Fruit fly (Drosophila melanogaster) whole organism, prepupa: ENCODE results near the gene Vps33B.

Source experiments
- CG10669 ChIP-seq: fragments of 200-800 bp; sonication (Bioruptor generic); optimal IDR thresholded peaks from 3 replicates; lab custom pipeline; 2018; ENCODE audit warnings: missing biosample characterization, mild to moderate bottlenecking, missing genetic modification characterization, moderate library complexity
- CG11294 ChIP-seq: fragments of 200-800 bp; sonication (Bioruptor generic); IDR thresholded peaks from 2 replicates; pipeline ENCODE4 v1.3.6; 2022; ENCODE audit warnings: missing biosample characterization, missing genetic modification characterization
- CG11762 ChIP-seq: fragments of 200-800 bp; sonication (Bioruptor generic); optimal IDR thresholded peaks from 3 replicates; lab custom pipeline; 2016; ENCODE audit warnings: missing biosample characterization, missing genetic modification characterization; ENCODE audit not compliant: insufficient read depth
- CG11902 ChIP-seq: fragments of 200-800 bp; sonication (Bioruptor generic); optimal IDR thresholded peaks from 3 replicates; lab custom pipeline; 2016; ENCODE audit warnings: missing biosample characterization, missing genetic modification characterization
- CG15336 ChIP-seq: fragments of 200-800 bp; sonication (Bioruptor generic); IDR thresholded peaks from 2 replicates; pipeline ENCODE4 v1.3.6; 2022; ENCODE audit warnings: missing biosample characterization, missing genetic modification characterization
- CG16779 ChIP-seq: fragments of 200-800 bp; sonication (Bioruptor generic); optimal IDR thresholded peaks from 3 replicates; lab custom pipeline; 2017; ENCODE audit warnings: missing biosample characterization, mild to moderate bottlenecking, missing genetic modification characterization
- CG3032 ChIP-seq: fragments of 200-800 bp; optimal IDR thresholded peaks from 2 replicates; lab custom pipeline; 2019; ENCODE audit warnings: missing biosample characterization, mild to moderate bottlenecking, missing genetic modification characterization, moderate library complexity
- CG31627 ChIP-seq: fragments of 200-800 bp; sonication (Bioruptor generic); optimal IDR thresholded peaks from 3 replicates; lab custom pipeline; 2016; ENCODE audit warnings: missing biosample characterization, missing genetic modification characterization
- CG32006 ChIP-seq: fragments of 200-800 bp; sonication (Bioruptor generic); optimal IDR thresholded peaks from 3 replicates; lab custom pipeline; 2017; ENCODE audit warnings: missing biosample characterization, mild to moderate bottlenecking, missing genetic modification characterization
- CG34406 ChIP-seq: fragments of 200-800 bp; sonication (Bioruptor generic); optimal IDR thresholded peaks from 3 replicates; lab custom pipeline; 2016; ENCODE audit warnings: missing biosample characterization, missing genetic modification characterization
- CG3919 ChIP-seq: fragments of 200-800 bp; sonication (Bioruptor generic); optimal IDR thresholded peaks from 3 replicates; lab custom pipeline; 2016; ENCODE audit warnings: missing biosample characterization, missing genetic modification characterization
- CG4318 ChIP-seq: fragments of 200-800 bp; sonication (Bioruptor generic); optimal IDR thresholded peaks from 3 replicates; lab custom pipeline; 2017; ENCODE audit warnings: missing biosample characterization, mild to moderate bottlenecking, missing genetic modification characterization
- CG6163 ChIP-seq: fragments of 200-800 bp; sonication (Bioruptor generic); IDR thresholded peaks from 3 replicates; pipeline ENCODE4 v1.3.6; 2022; ENCODE audit warnings: missing biosample characterization, missing genetic modification characterization
- CG6276 ChIP-seq: fragments of 200-800 bp; sonication (Bioruptor generic); optimal IDR thresholded peaks from 2 replicates; lab custom pipeline; 2017; ENCODE audit warnings: missing biosample characterization, mild to moderate bottlenecking, missing genetic modification characterization
- CG6792 ChIP-seq: fragments of 200-800 bp; sonication (Bioruptor generic); optimal IDR thresholded peaks from 3 replicates; lab custom pipeline; 2016; ENCODE audit warnings: missing biosample characterization, missing genetic modification characterization
- CG6808 ChIP-seq: fragments of 200-800 bp; sonication (Bioruptor generic); optimal IDR thresholded peaks from 3 replicates; lab custom pipeline; 2017; ENCODE audit warnings: missing biosample characterization, missing genetic modification characterization, mild to moderate bottlenecking, moderate library complexity, missing genetic modification reagents
- CG6854 ChIP-seq: fragments of 200-800 bp; sonication (Bioruptor generic); optimal IDR thresholded peaks from 2 replicates; lab custom pipeline; 2017; ENCODE audit warnings: missing biosample characterization, mild to moderate bottlenecking, missing genetic modification characterization
- CG7368 ChIP-seq: fragments of 200-800 bp; sonication (Bioruptor generic); optimal IDR thresholded peaks from 3 replicates; lab custom pipeline; 2016; ENCODE audit warnings: missing biosample characterization, missing genetic modification characterization
- CG8319 ChIP-seq: fragments of 200-800 bp; sonication (Bioruptor generic); optimal IDR thresholded peaks from 3 replicates; lab custom pipeline; 2016; ENCODE audit warnings: missing biosample characterization, missing genetic modification characterization
- CG8632 ChIP-seq: fragments of 200-800 bp; sonication (Bioruptor generic); optimal IDR thresholded peaks from 3 replicates; lab custom pipeline; 2016; ENCODE audit warnings: missing biosample characterization, missing genetic modification characterization
- Eip75B ChIP-seq: fragments of 200-800 bp; sonication (Bioruptor generic); optimal IDR thresholded peaks from 3 replicates; lab custom pipeline; 2016; ENCODE audit warnings: missing biosample characterization, missing genetic modification characterization
- Eip78C ChIP-seq: fragments of 200-800 bp; sonication (Bioruptor generic); peaks from one replicate; lab custom pipeline; 2016; ENCODE audit warnings: missing biosample characterization, missing genetic modification characterization
- Eip93F ChIP-seq: fragments of 200-800 bp; sonication (Bioruptor generic); optimal IDR thresholded peaks from 2 replicates; lab custom pipeline; 2016; ENCODE audit warnings: missing biosample characterization, mild to moderate bottlenecking, missing genetic modification characterization
- Ets21C ChIP-seq: fragments of 200-800 bp; sonication (Bioruptor generic); optimal IDR thresholded peaks from 3 replicates; lab custom pipeline; 2016; ENCODE audit warnings: missing biosample characterization, missing genetic modification characterization
- Ets96B ChIP-seq: fragments of 200-800 bp; optimal IDR thresholded peaks from 2 replicates; lab custom pipeline; 2019; ENCODE audit warnings: missing biosample characterization, mild to moderate bottlenecking, missing genetic modification characterization, moderate library complexity
- Gug ChIP-seq: fragments of 200-800 bp; sonication (Bioruptor generic); IDR thresholded peaks from 2 replicates; pipeline ENCODE4 v1.3.6; 2022; ENCODE audit warnings: missing biosample characterization, missing genetic modification characterization
- Hr38 ChIP-seq: sonication (Bioruptor generic); optimal IDR thresholded peaks from 2 replicates; lab custom pipeline; 2016; ENCODE audit warnings: missing biosample characterization, missing genetic modification characterization
- Hr39 ChIP-seq: fragments of 200-800 bp; sonication (Bioruptor generic); optimal IDR thresholded peaks from 2 replicates; lab custom pipeline; 2016; ENCODE audit warnings: missing biosample characterization, missing genetic modification characterization
- Hr4 ChIP-seq: fragments of 200-800 bp; sonication (Bioruptor generic); optimal IDR thresholded peaks from 3 replicates; lab custom pipeline; 2016; ENCODE audit warnings: missing biosample characterization, missing genetic modification characterization
- Lpt ChIP-seq: fragments of 200-800 bp; sonication (Bioruptor generic); optimal IDR thresholded peaks from 3 replicates; lab custom pipeline; 2016; ENCODE audit warnings: missing biosample characterization, missing genetic modification characterization
- Met ChIP-seq: fragments of 200-800 bp; sonication (Bioruptor generic); optimal IDR thresholded peaks from 3 replicates; lab custom pipeline; 2016; ENCODE audit warnings: missing biosample characterization, missing genetic modification characterization
- OdsH ChIP-seq: fragments of 200-800 bp; sonication (Bioruptor generic); optimal IDR thresholded peaks from 3 replicates; lab custom pipeline; 2016; ENCODE audit warnings: missing biosample characterization, missing genetic modification characterization
- Smox ChIP-seq: fragments of 200-800 bp; sonication (Bioruptor generic); optimal IDR thresholded peaks from 3 replicates; lab custom pipeline; 2016; ENCODE audit warnings: missing biosample characterization, missing genetic modification characterization
- Sox14 ChIP-seq: fragments of 200-800 bp; sonication (Bioruptor generic); optimal IDR thresholded peaks from 3 replicates; lab custom pipeline; 2016; ENCODE audit warnings: missing biosample characterization, missing genetic modification characterization
- Sox15 ChIP-seq: fragments of 200-800 bp; sonication (Bioruptor generic); optimal IDR thresholded peaks from 3 replicates; lab custom pipeline; 2016; ENCODE audit warnings: missing biosample characterization, missing genetic modification characterization
- achi ChIP-seq: fragments of 200-800 bp; sonication (Bioruptor generic); optimal IDR thresholded peaks from 3 replicates; lab custom pipeline; 2016; ENCODE audit warnings: missing biosample characterization, missing genetic modification characterization
- acj6 ChIP-seq: fragments of 200-800 bp; sonication (Bioruptor generic); optimal IDR thresholded peaks from 3 replicates; lab custom pipeline; 2016; ENCODE audit warnings: missing biosample characterization, missing genetic modification characterization
- dac ChIP-seq: fragments of 200-800 bp; sonication (Bioruptor generic); optimal IDR thresholded peaks from 2 replicates; lab custom pipeline; 2017; ENCODE audit warnings: missing biosample characterization, mild to moderate bottlenecking, missing genetic modification characterization
- dsx ChIP-seq: fragments of 200-800 bp; optimal IDR thresholded peaks from 3 replicates; lab custom pipeline; 2019; ENCODE audit warnings: missing biosample characterization, mild to moderate bottlenecking, missing genetic modification characterization, moderate library complexity; ENCODE audit not compliant: poor library complexity, severe bottlenecking
- eg ChIP-seq: fragments of 200-800 bp; sonication (Bioruptor generic); IDR thresholded peaks from 3 replicates; pipeline ENCODE4 v1.3.6; 2022; ENCODE audit warnings: missing biosample characterization, missing genetic modification characterization
- esn ChIP-seq: fragments of 200-800 bp; sonication (Bioruptor generic); optimal IDR thresholded peaks from 2 replicates; lab custom pipeline; 2016; ENCODE audit warnings: missing biosample characterization, mild to moderate bottlenecking, missing genetic modification characterization, moderate library complexity
- fd59A ChIP-seq: fragments of 200-800 bp; sonication (Bioruptor generic); optimal IDR thresholded peaks from 2 replicates; lab custom pipeline; 2017; ENCODE audit warnings: missing biosample characterization, mild to moderate bottlenecking, missing genetic modification characterization, missing genetic modification reagents
- fd85E ChIP-seq: fragments of 200-800 bp; sonication (Bioruptor generic); optimal IDR thresholded peaks from 3 replicates; lab custom pipeline; 2016; ENCODE audit warnings: missing biosample characterization, missing genetic modification characterization
- fkh ChIP-seq: fragments of 200-800 bp; sonication (Bioruptor generic); optimal IDR thresholded peaks from 3 replicates; lab custom pipeline; 2017; ENCODE audit warnings: missing biosample characterization, mild to moderate bottlenecking, missing genetic modification characterization, moderate library complexity
- lz ChIP-seq: fragments of 200-800 bp; sonication (Bioruptor generic); optimal IDR thresholded peaks from 3 replicates; lab custom pipeline; 2016; ENCODE audit warnings: missing biosample characterization, missing genetic modification characterization
- net ChIP-seq: fragments of 200-800 bp; sonication (Bioruptor generic); optimal IDR thresholded peaks from 3 replicates; lab custom pipeline; 2016; ENCODE audit warnings: missing biosample characterization, missing genetic modification characterization
- spab ChIP-seq: fragments of 200-800 bp; sonication (Bioruptor generic); optimal IDR thresholded peaks from 2 replicates; lab custom pipeline; 2017; ENCODE audit warnings: missing biosample characterization, mild to moderate bottlenecking, missing genetic modification characterization, missing genetic modification reagents
- ss ChIP-seq, 2 experiments: fragments of 200-800 bp; sonication (Bioruptor generic); optimal IDR thresholded peaks; 2 replicates in 1 of 2; 3 replicates in 1 of 2; lab custom pipeline; 2017 to 2018; ENCODE audit warnings: mild to moderate bottlenecking in 2 of 2, missing biosample characterization in 2 of 2, missing genetic modification characterization in 2 of 2, moderate library complexity in 1 of 2
- svp ChIP-seq: fragments of 200-800 bp; sonication (Bioruptor generic); peaks from one replicate; lab custom pipeline; 2016; ENCODE audit warnings: missing biosample characterization, missing genetic modification characterization
- topi ChIP-seq: fragments of 200-800 bp; sonication (Bioruptor generic); optimal IDR thresholded peaks from 3 replicates; lab custom pipeline; 2016; ENCODE audit warnings: missing biosample characterization, missing genetic modification characterization

The Vps33B gene

dm6 chr3R:25445546-25446400 lies 27.5 kb upstream of the Vps33B start:
- TF ChIP-seq CG6808 (GFP tag; lab: Kevin White, UChicago) (peak; percentile 80), CG11762 (GFP tag; lab: Kevin White, UChicago) (peak; percentile 90), dsx (GFP tag; lab: Kevin White, UChicago) (peak; percentile 87), CG10669 (peak; percentile 90), CG8632 (peak; percentile 82), ss (GFP tag; optimal IDR thresholded peaks at IDR 0.05; lab: Kevin White, UChicago) (peak; percentile 71 to 82), Met (GFP tag; lab: Kevin White, UChicago) (peak; percentile 81), Hr4 (GFP tag; lab: Kevin White, UChicago) (peak; percentile 94), fd59A (GFP tag; lab: Kevin White, UChicago) (peak; percentile 83), eg (peak; percentile 91), CG11902 (GFP tag; lab: Kevin White, UChicago) (peak; percentile 81), CG16779 (peak; percentile 80), fd85E (GFP tag; lab: Kevin White, UChicago) (peak; percentile 54), achi (GFP tag; lab: Kevin White, UChicago) (peak; percentile 90), Ets96B (peak; percentile 92), dac (GFP tag; lab: Kevin White, UChicago) (peak; percentile 90), Eip75B (GFP tag; lab: Kevin White, UChicago) (peak; percentile 90), esn (GFP tag; lab: Kevin White, UChicago) (peak; percentile 82), CG3032 (tag; lab: Kevin White, UChicago) (peak; percentile 84), Hr38 (no peak), Lpt (peak; percentile 91), Smox (peak; percentile 67), Sox15 (peak; percentile 82), CG15336 (GFP tag; lab: Robert Waterston, UW) (peak; percentile 95), topi (GFP tag; lab: Kevin White, UChicago) (peak; percentile 84), CG6854 (GFP tag; lab: Kevin White, UChicago) (peak; percentile 63), CG11294 (GFP tag; lab: Robert Waterston, UW) (peak; percentile 77; the same call in 1 of the 2 replicates), CG6163 (GFP tag; lab: Robert Waterston, UW) (peak; percentile 91), svp (GFP tag; lab: Kevin White, UChicago) (peak; percentile 91), CG7368 (GFP tag; lab: Kevin White, UChicago) (peak; percentile 65), CG34406 (GFP tag; lab: Kevin White, UChicago) (peak; percentile 81), acj6 (GFP tag; lab: Kevin White, UChicago) (peak; percentile 89), lz (GFP tag; lab: Kevin White, UChicago) (peak; percentile 83), fkh (no peak), Eip78C (peak; percentile 98), Hr39 (peak; percentile 80), CG8319 (peak; percentile 76), CG31627 (GFP tag; lab: Kevin White, UChicago) (peak; percentile 82), CG6276 (GFP tag; lab: Kevin White, UChicago) (peak; percentile 83), OdsH (GFP tag; lab: Kevin White, UChicago) (peak; percentile 91), CG6792 (peak; percentile 90), net (GFP tag; lab: Kevin White, UChicago) (peak; percentile 88), Ets21C (GFP tag; lab: Kevin White, UChicago) (peak; percentile 74), CG4318 (peak; percentile 92), Sox14 (GFP tag; lab: Kevin White, UChicago) (peak; percentile 89), Gug (GFP tag; lab: Robert Waterston, UW) (peak; percentile 86), CG32006 (peak; percentile 94), CG3919 (GFP tag; lab: Kevin White, UChicago) (peak; percentile 91), spab (peak; percentile 86), Eip93F (GFP tag; lab: Kevin White, UChicago) (no peak)
